Worm (Caenorhabditis elegans): Measurements from ENCODE around the gene Y46D2A.3.
A peak's percentile ranks its signal among the peaks of the same experiment; 100 is the strongest.

The Y46D2A.3 gene

ce11 chrII:3368097-3368496 is 41.1 kb upstream of the Y46D2A.3 start, which contains the start of gene Y49F6C.7:
Gene Y49F6C.7, minus strand, starts transcription at chrII:3368197.
- TF ChIP-seq snpc-1.1 (tag; optimal IDR thresholded peaks at IDR 0.05; ENCODE audit: insufficient read depth) (no peak), sea-2 (GFP tag; IDR thresholded peaks at IDR 0.05) (no peak), cebp-1 (GFP tag; IDR thresholded peaks at IDR 0.05) (no peak), cebp-1 (tag; optimal IDR thresholded peaks at IDR 0.05) (no peak), lag-1 (GFP tag; IDR thresholded peaks at IDR 0.05) (no peak), ceh-100 (GFP tag; IDR thresholded peaks at IDR 0.05) (no peak), F23B12.7 (tag; optimal IDR thresholded peaks at IDR 0.05; ENCODE audit: insufficient read depth) (no peak), hmg-1.2 (GFP tag; IDR thresholded peaks at IDR 0.05) (no peak), dox-1 (GFP tag; IDR thresholded peaks at IDR 0.05) (no peak), ceh-58 (GFP tag; IDR thresholded peaks at IDR 0.05) (no peak), zim-3 (tag; optimal IDR thresholded peaks at IDR 0.05) (no peak), K12H6.12 (tag; optimal IDR thresholded peaks at IDR 0.05) (no peak), F22D6.2 (tag; optimal IDR thresholded peaks at IDR 0.05) (no peak), somi-1 (GFP tag; optimal IDR thresholded peaks at IDR 0.05) (no peak), mxl-1 (tag; optimal IDR thresholded peaks at IDR 0.05) (no peak), mel-28 (tag; optimal IDR thresholded peaks at IDR 0.05; ENCODE audit: borderline replicate concordance) (no peak), F10E7.11 (tag; optimal IDR thresholded peaks at IDR 0.05) (no peak), sdz-38 (tag; optimal IDR thresholded peaks at IDR 0.05) (no peak)

ce11 chrII:3367100-3367499 is 40.1 kb upstream of the Y46D2A.3 start, which contains the start of gene Y49F6C.6:
Gene Y49F6C.6, minus strand, starts transcription at chrII:3367200.
- TF ChIP-seq egl-44 (GFP tag; IDR thresholded peaks at IDR 0.05) (no peak), mxl-1 (tag; optimal IDR thresholded peaks at IDR 0.05) (no peak), mes-4 (tag; optimal IDR thresholded peaks at IDR 0.05) (no peak), tbx-9 (tag; optimal IDR thresholded peaks at IDR 0.05; ENCODE audit: borderline replicate concordance) (no peak), akir-1 (GFP tag; optimal IDR thresholded peaks at IDR 0.05) (no peak), nfya-2 (GFP tag; IDR thresholded peaks at IDR 0.05) (no peak)

- TF ChIP-seq madf-6 (GFP tag; IDR thresholded peaks at IDR 0.05): 0 out of 2 replicates have a peak, but pooled peaks have one; percentile 20
- TF ChIP-seq dox-1 (GFP tag; IDR thresholded peaks at IDR 0.05): peak; percentile 69
- peak; percentile 45 for TF ChIP-seq F33H1.4 (GFP tag; IDR thresholded peaks at IDR 0.05)
- 0 out of 2 replicates have a peak, but pooled peaks have one; percentile 44 for TF ChIP-seq pbrm-1 (GFP tag; IDR thresholded peaks at IDR 0.05)
- peak; percentile 96 for TF ChIP-seq hsf-1 (GFP tag; IDR thresholded peaks at IDR 0.05)
- TF ChIP-seq cebp-2 (GFP tag; IDR thresholded peaks at IDR 0.05): 0 out of 2 replicates have a peak, but pooled peaks have one; percentile 42
Observed at ce11 chrII:3365569-3365968, 38.6 kb upstream of the Y46D2A.3 start.

- TF ChIP-seq ekl-4 (GFP tag; IDR thresholded peaks at IDR 0.05): no peak
- no peak for TF ChIP-seq B0336.3 (GFP tag; IDR thresholded peaks at IDR 0.05)
- no peak for TF ChIP-seq akir-1 (GFP tag; optimal IDR thresholded peaks at IDR 0.05)
- no peak for TF ChIP-seq F57A8.1 (GFP tag; optimal IDR thresholded peaks at IDR 0.05)
Observed at ce11 chrII:3358834-3359233, 31.8 kb upstream of the Y46D2A.3 start, which contains the start of the genes lido-14 and bath-27. Gene lido-14, plus strand, starts transcription at chrII:3359134. Gene bath-27, plus strand, starts transcription at chrII:3359139.

- TF ChIP-seq madf-8 (GFP tag; conservative IDR thresholded peaks at IDR 0.05) (0 out of 2 replicates have a peak, but pooled peaks have one; percentile 6), him-1 (tag; optimal IDR thresholded peaks at IDR 0.05) (no peak), D2030.7 (GFP tag; IDR thresholded peaks at IDR 0.05) (peak; percentile 25; the same call in 1 of the 2 replicates), lsl-1 (GFP tag; optimal IDR thresholded peaks at IDR 0.05) (peak; percentile 86), madf-6 (GFP tag; IDR thresholded peaks at IDR 0.05) (peak; percentile 68), egl-44 (GFP tag; IDR thresholded peaks at IDR 0.05) (no peak)
Observed at ce11 chrII:3349820-3350291, 22.9 kb upstream of the Y46D2A.3 start, which contains the start of gene F14D2.8. Gene F14D2.8, minus strand, starts transcription at chrII:3349870.
